Worm (Caenorhabditis elegans) whole organism, mixed stage, embryonic: Measurements from ENCODE around the gene M02B1.3.
"Not testable (repeated sequence)": the region's sequence is repeated elsewhere in the genome, so short reads cannot be mapped to it uniquely, and the experiment has no call there.

Source experiments
- ceh-39 ChIP-seq: fragments of 150-350 bp; optimal IDR thresholded peaks from 2 replicates; lab custom pipeline; 2014; ENCODE audit warnings: missing biosample characterization, missing genetic modification characterization
- elt-1 ChIP-seq: sonication (generic microtip); optimal IDR thresholded peaks from 2 replicates; lab custom pipeline; 2017; ENCODE audit warnings: missing genetic modification characterization, mild to moderate bottlenecking, missing compliant biosample characterization, antibody characterized with exemption, moderate library complexity, borderline replicate concordance; ENCODE audit not compliant: insufficient read depth
- elt-3 ChIP-seq: fragments of 150-350 bp; optimal IDR thresholded peaks from 2 replicates; lab custom pipeline; 2014; ENCODE audit warnings: missing biosample characterization, missing genetic modification characterization
- hlh-1 ChIP-seq: fragments of 150-350 bp; optimal IDR thresholded peaks from 2 replicates; lab custom pipeline; 2014; ENCODE audit warnings: missing biosample characterization, missing genetic modification reagents, missing genetic modification characterization
- lsy-2 ChIP-seq: fragments of 150-350 bp; optimal IDR thresholded peaks from 2 replicates; lab custom pipeline; 2014; ENCODE audit warnings: missing biosample characterization, missing genetic modification characterization
- mep-1 ChIP-seq: fragments of 150-350 bp; optimal IDR thresholded peaks from 2 replicates; lab custom pipeline; 2017; ENCODE audit warnings: missing biosample characterization, missing genetic modification reagents, missing genetic modification characterization, inconsistent platforms
- nhr-237 ChIP-seq: fragments of 150-350 bp; optimal IDR thresholded peaks from 2 replicates; lab custom pipeline; 2014; ENCODE audit warnings: missing biosample characterization, missing genetic modification characterization
- pha-4 ChIP-seq: fragments of 150-350 bp; optimal IDR thresholded peaks from 2 replicates; lab custom pipeline; 2018; ENCODE audit warnings: missing biosample characterization, missing genetic modification reagents, missing genetic modification characterization
- unc-120 ChIP-seq: sonication (generic microtip); optimal IDR thresholded peaks from 2 replicates; lab custom pipeline; 2017; ENCODE audit warnings: missing genetic modification characterization, missing compliant biosample characterization; ENCODE audit not compliant: poor library complexity, severe bottlenecking
- unc-62 ChIP-seq: fragments of 150-350 bp; optimal IDR thresholded peaks from 2 replicates; lab custom pipeline; 2014; ENCODE audit warnings: missing biosample characterization, missing genetic modification reagents, missing genetic modification characterization
- ztf-11 ChIP-seq: fragments of 150-350 bp; optimal IDR thresholded peaks from 2 replicates; lab custom pipeline; 2014; ENCODE audit warnings: missing biosample characterization, missing genetic modification characterization

ce11 chrIV:12875260-12875659 is 39.0 kb downstream of the M02B1.3 start, which contains the start of gene ZK896.1:
- TF ChIP-seq mep-1; nhr-237 (tag; lab: Kevin White, UChicago); hlh-1 (tag; lab: Kevin White, UChicago); unc-62 (GFP tag; lab: Kevin White, UChicago); pha-4 (tag; lab: Kevin White, UChicago); unc-120 (tag; lab: Kevin White, UChicago); ztf-11 (tag; lab: Kevin White, UChicago); ceh-39; elt-1 (tag; lab: Kevin White, UChicago); elt-3 (tag; lab: Kevin White, UChicago); lsy-2 (tag; lab: Kevin White, UChicago): not testable (repeated sequence)
